Worm (Caenorhabditis elegans): ENCODE results near the gene F46F5.13.
"Not testable (repeated sequence)": the region's sequence is repeated elsewhere in the genome, so short reads cannot be mapped to it uniquely, and the experiment has no call there.

DNA sequence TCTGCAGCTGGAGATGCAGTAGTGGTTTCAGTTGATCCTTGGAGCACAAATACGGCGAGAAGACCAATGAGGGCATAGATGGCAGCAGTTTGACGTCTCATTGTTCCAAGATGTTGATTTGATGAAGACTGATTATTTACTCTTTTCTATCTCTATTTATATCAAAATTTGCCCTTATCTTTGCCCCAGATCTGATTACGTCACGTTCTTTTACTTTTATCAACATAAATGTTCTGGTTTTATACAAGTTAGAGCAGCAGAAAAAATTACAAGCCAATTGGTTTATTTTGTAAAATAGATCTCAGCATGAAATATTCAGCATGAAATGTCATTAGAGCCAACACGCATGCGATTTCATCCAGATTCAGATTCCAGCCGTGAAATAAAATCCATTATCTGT is 19.6 kb downstream of the F46F5.13 start, which contains the start of gene msrp-4:
- not testable (repeated sequence) for TF ChIP-seq elt-1, zag-1, fos-1 (tag; optimal IDR thresholded peaks at IDR 0.05)

Measured in whole organism, L2 larva.